Worm (Caenorhabditis elegans): Measurements from ENCODE around the gene clh-5.

The clh-5 gene

ce11 chrII:9059010-9059409 is 39.4 kb downstream of the clh-5 start:
- no peak for TF ChIP-seq snpc-4 (GFP tag; optimal IDR thresholded peaks at IDR 0.05)
- no peak for TF ChIP-seq snpc-4 (tag; optimal IDR thresholded peaks at IDR 0.05)
- TF ChIP-seq lag-1 (GFP tag; IDR thresholded peaks at IDR 0.05): no peak
- TF ChIP-seq dpl-1 (GFP tag; optimal IDR thresholded peaks at IDR 0.05): no peak
- no peak for TF ChIP-seq F39B2.1 (GFP tag; IDR thresholded peaks at IDR 0.05)
- no peak for TF ChIP-seq mxl-1 (tag; optimal IDR thresholded peaks at IDR 0.05)
- TF ChIP-seq xnd-1 (tag; optimal IDR thresholded peaks at IDR 0.05): no peak
- TF ChIP-seq dpff-1 (tag; optimal IDR thresholded peaks at IDR 0.05): no peak
- no peak for TF ChIP-seq F57C9.4 (tag; optimal IDR thresholded peaks at IDR 0.05)
- TF ChIP-seq lsy-27 (tag; optimal IDR thresholded peaks at IDR 0.05; ENCODE audit: borderline replicate concordance, insufficient read depth): no peak
- TF ChIP-seq cebp-2 (GFP tag; IDR thresholded peaks at IDR 0.05): no peak
- TF ChIP-seq die-1 (tag; optimal IDR thresholded peaks at IDR 0.05): no peak
- TF ChIP-seq aptf-3 (GFP tag; IDR thresholded peaks at IDR 0.05): no peak
- no peak for TF ChIP-seq lin-35 (GFP tag; optimal IDR thresholded peaks at IDR 0.05)
- TF ChIP-seq ets-4 (GFP tag; optimal IDR thresholded peaks at IDR 0.05): no peak
- no peak for TF ChIP-seq hmg-1.2 (GFP tag; IDR thresholded peaks at IDR 0.05)
- no peak for TF ChIP-seq ztf-26 (tag; optimal IDR thresholded peaks at IDR 0.05)
- no peak for TF ChIP-seq attf-3 (GFP tag; conservative IDR thresholded peaks at IDR 0.05)

ce11 chrII:9057035-9057668 is 41.3 kb downstream of the clh-5 start, which contains the start of gene rpl-32:
TSS of gene rpl-32 (minus strand) at chrII:9057085.
- TF ChIP-seq dpff-1 (tag; optimal IDR thresholded peaks at IDR 0.05) (no peak), hmg-20 (GFP tag; IDR thresholded peaks at IDR 0.05) (no peak), nfya-2 (GFP tag; IDR thresholded peaks at IDR 0.05) (no peak), F57A8.1 (GFP tag; optimal IDR thresholded peaks at IDR 0.05) (no peak), D2030.7 (GFP tag; IDR thresholded peaks at IDR 0.05) (peak; percentile 77), die-1 (tag; optimal IDR thresholded peaks at IDR 0.05) (no peak), lin-54 (GFP tag; optimal IDR thresholded peaks at IDR 0.05) (peak; percentile 71), akir-1 (GFP tag; optimal IDR thresholded peaks at IDR 0.05) (no peak), ztf-26 (tag; optimal IDR thresholded peaks at IDR 0.05) (no peak), nhr-90 (tag; optimal IDR thresholded peaks at IDR 0.05) (no peak), lin-40 (tag; optimal IDR thresholded peaks at IDR 0.05) (peak; percentile 61), repo-1 (tag; optimal IDR thresholded peaks at IDR 0.05) (no peak), somi-1 (GFP tag; optimal IDR thresholded peaks at IDR 0.05) (no peak), egl-44 (GFP tag; IDR thresholded peaks at IDR 0.05) (no peak), ceh-58 (GFP tag; IDR thresholded peaks at IDR 0.05) (no peak), attf-5 (GFP tag; optimal IDR thresholded peaks at IDR 0.05) (peak; percentile 91), let-607 (tag; optimal IDR thresholded peaks at IDR 0.05) (peak in 1 of 2 experiments; percentile 54), ama-1 (optimal IDR thresholded peaks at IDR 0.05) (no peak), ama-1 (GFP tag; optimal IDR thresholded peaks at IDR 0.05) (no peak), F55B11.4 (tag; optimal IDR thresholded peaks at IDR 0.05; ENCODE audit: borderline replicate concordance, insufficient read depth) (no peak), chd-7 (tag; optimal IDR thresholded peaks at IDR 0.05) (no peak), efl-1 (GFP tag; optimal IDR thresholded peaks at IDR 0.05) (peak; percentile 58), ets-4 (GFP tag; optimal IDR thresholded peaks at IDR 0.05) (no peak), ztf-6 (GFP tag; IDR thresholded peaks at IDR 0.05) (no peak), attf-3 (GFP tag; conservative IDR thresholded peaks at IDR 0.05) (peak; percentile 63), zfh-2 (GFP tag; conservative IDR thresholded peaks at IDR 0.05) (no peak), hlh-26 (GFP tag; conservative IDR thresholded peaks at IDR 0.05) (no peak), tlf-1 (GFP tag; optimal IDR thresholded peaks at IDR 0.05) (peak; percentile 45), bed-2 (GFP tag; IDR thresholded peaks at IDR 0.05) (no peak), hsf-1 (GFP tag; IDR thresholded peaks at IDR 0.05) (no peak), gei-17 (GFP tag; optimal IDR thresholded peaks at IDR 0.05) (no peak), madf-6 (GFP tag; IDR thresholded peaks at IDR 0.05) (peak; percentile 63; the same call in 1 of the 2 replicates), snpc-4 (GFP tag; optimal IDR thresholded peaks at IDR 0.05) (no peak), snpc-4 (tag; optimal IDR thresholded peaks at IDR 0.05) (peak; percentile 8 to 26 (median 20)), cebp-1 (GFP tag; IDR thresholded peaks at IDR 0.05) (no peak; the same call in 1 of the 2 replicates), cebp-1 (tag; optimal IDR thresholded peaks at IDR 0.05) (peak; percentile 69)
